Worm (Caenorhabditis elegans): ENCODE measurements around the gene F16B4.7.

Gene F16B4.7

ce11 chrV:1585411-1585810, at the start of gene F16B4.7:
F16B4.7 (plus strand) TSS chrV:1585711.
- TF ChIP-seq flt-1 (GFP tag; IDR thresholded peaks at IDR 0.05): no peak
- no peak for TF ChIP-seq klf-2 (GFP tag; conservative IDR thresholded peaks at IDR 0.05)
- no peak for TF ChIP-seq ref-1 (GFP tag; conservative IDR thresholded peaks at IDR 0.05)
- no peak for TF ChIP-seq tab-1 (GFP tag; IDR thresholded peaks at IDR 0.05)
- TF ChIP-seq T22C8.4 (GFP tag; IDR thresholded peaks at IDR 0.05): no peak
- no peak for TF ChIP-seq cog-1 (tag; optimal IDR thresholded peaks at IDR 0.05)
- no peak for TF ChIP-seq ztf-29 (GFP tag; IDR thresholded peaks at IDR 0.05)

DNA sequence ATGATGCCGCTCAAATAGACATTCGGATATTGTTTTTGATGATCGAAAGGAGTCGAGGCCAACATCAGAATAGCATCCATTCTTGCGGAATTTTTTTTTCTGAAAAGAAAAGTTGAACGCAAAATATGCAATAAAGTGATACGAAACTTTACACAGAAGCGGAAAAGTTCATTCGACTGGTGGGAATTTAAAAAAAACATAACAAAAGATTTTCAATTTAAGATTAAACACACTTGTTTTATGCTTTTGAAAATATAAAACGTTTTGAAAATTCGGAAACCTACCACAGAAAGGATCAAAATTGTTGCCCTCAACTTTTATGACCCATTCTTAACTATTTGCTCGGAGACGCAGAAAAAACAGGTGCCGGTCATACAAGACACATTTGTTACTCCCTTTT, 48.5 kb upstream of the F16B4.7 start, which contains the start of gene K02H11.9:
TSS of gene K02H11.9 (minus strand) at position 101 of the 400 bp plus-strand sequence.
- TF ChIP-seq ztf-29 (GFP tag; IDR thresholded peaks at IDR 0.05) (no peak), med-1 (GFP tag; optimal IDR thresholded peaks at IDR 0.05; ENCODE audit: insufficient read depth) (no peak), T22C8.4 (GFP tag; IDR thresholded peaks at IDR 0.05) (no peak), klf-2 (GFP tag; conservative IDR thresholded peaks at IDR 0.05) (no peak), flt-1 (GFP tag; IDR thresholded peaks at IDR 0.05) (no peak), cog-1 (tag; optimal IDR thresholded peaks at IDR 0.05) (no peak), ztf-23 (GFP tag; IDR thresholded peaks at IDR 0.05) (no peak)

DNA sequence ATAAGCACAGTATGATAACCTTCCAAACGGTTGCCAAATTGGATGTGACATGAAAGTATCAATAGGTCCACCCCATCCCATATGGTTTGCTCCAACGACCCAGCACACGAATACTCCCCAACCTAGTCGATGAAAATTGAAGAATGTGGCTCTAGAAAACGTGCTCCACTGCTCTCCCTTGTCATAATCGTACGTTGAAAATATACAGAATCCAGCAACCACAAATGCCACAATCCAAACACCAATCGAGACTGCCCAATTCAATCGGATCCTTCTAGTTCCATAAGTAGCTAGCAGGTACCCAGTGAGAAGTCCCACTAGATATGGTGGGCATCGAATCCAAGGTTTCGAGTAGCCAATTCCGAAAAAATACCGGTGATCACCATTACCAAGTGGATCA, 46.7 kb upstream of the F16B4.7 start:
- no peak for TF ChIP-seq ztf-29 (GFP tag; IDR thresholded peaks at IDR 0.05)
- no peak for TF ChIP-seq med-1 (GFP tag; optimal IDR thresholded peaks at IDR 0.05; ENCODE audit: insufficient read depth)
- no peak for TF ChIP-seq ref-1 (GFP tag; conservative IDR thresholded peaks at IDR 0.05)
- no peak for TF ChIP-seq flt-1 (GFP tag; IDR thresholded peaks at IDR 0.05)
- no peak for TF ChIP-seq tab-1 (GFP tag; IDR thresholded peaks at IDR 0.05)
- no peak for TF ChIP-seq ztf-23 (GFP tag; IDR thresholded peaks at IDR 0.05)
- no peak for TF ChIP-seq T22C8.4 (GFP tag; IDR thresholded peaks at IDR 0.05)
- TF ChIP-seq klf-2 (GFP tag; conservative IDR thresholded peaks at IDR 0.05): no peak
- TF ChIP-seq cog-1 (tag; optimal IDR thresholded peaks at IDR 0.05): no peak

DNA sequence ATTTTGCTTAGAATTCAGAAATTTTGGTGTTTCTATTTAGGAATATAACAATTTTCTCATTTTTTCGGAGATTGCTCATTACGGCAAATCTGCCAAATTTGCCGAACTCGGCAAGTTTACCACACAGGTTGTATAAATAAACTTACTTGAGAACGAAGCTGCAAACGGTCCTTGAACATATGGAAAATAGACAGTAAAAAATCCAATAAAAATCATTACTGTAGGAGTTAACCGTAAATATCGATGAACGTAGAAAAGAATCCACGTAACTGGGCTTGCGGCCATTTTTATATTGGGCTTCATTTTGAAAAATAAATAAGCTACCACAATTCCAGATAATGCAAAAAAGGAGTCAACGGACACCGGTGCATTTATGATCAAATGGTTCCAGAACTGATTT, 45.3 kb upstream of the F16B4.7 start:
- TF ChIP-seq ref-1 (GFP tag; conservative IDR thresholded peaks at IDR 0.05) (no peak), ztf-23 (GFP tag; IDR thresholded peaks at IDR 0.05) (no peak), cog-1 (tag; optimal IDR thresholded peaks at IDR 0.05) (no peak), flt-1 (GFP tag; IDR thresholded peaks at IDR 0.05) (no peak), T22C8.4 (GFP tag; IDR thresholded peaks at IDR 0.05) (no peak), tab-1 (GFP tag; IDR thresholded peaks at IDR 0.05) (no peak)

DNA sequence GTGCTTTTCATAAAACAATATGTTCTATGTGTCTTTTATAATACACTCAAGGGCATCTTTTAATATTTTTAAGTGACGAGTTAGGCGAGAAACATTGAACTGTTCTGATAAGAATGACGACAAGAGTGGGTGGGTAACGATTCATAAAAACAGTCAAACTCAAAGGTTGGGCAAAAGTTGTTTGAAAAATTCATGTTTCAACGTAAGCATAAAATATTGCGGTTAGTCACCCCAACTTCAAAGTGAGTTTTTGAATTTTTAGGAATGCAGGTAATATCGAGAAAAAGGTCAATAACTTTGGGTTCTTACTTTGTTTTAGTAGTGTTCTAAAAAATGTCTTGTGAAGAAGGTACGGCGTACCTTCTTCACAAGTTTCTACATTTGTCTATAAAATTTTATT, 43.7 kb upstream of the F16B4.7 start, which contains the start of gene oac-31:
TSS of gene oac-31 (minus strand) at position 101 of the 400 bp plus-strand sequence.
- TF ChIP-seq cog-1 (tag; optimal IDR thresholded peaks at IDR 0.05) (no peak), ztf-29 (GFP tag; IDR thresholded peaks at IDR 0.05) (no peak), ref-1 (GFP tag; conservative IDR thresholded peaks at IDR 0.05) (no peak), med-1 (GFP tag; optimal IDR thresholded peaks at IDR 0.05; ENCODE audit: insufficient read depth) (no peak), ztf-23 (GFP tag; IDR thresholded peaks at IDR 0.05) (no peak)

ce11 chrV:1545694-1546093, 39.8 kb upstream of the F16B4.7 start, which contains the start of gene oac-32:
oac-32 (minus strand) TSS chrV:1545783.
- no peak for TF ChIP-seq cog-1 (tag; optimal IDR thresholded peaks at IDR 0.05)
- no peak for TF ChIP-seq med-1 (GFP tag; optimal IDR thresholded peaks at IDR 0.05; ENCODE audit: insufficient read depth)
- no peak for TF ChIP-seq ztf-23 (GFP tag; IDR thresholded peaks at IDR 0.05)
- TF ChIP-seq ztf-29 (GFP tag; IDR thresholded peaks at IDR 0.05): no peak
- TF ChIP-seq flt-1 (GFP tag; IDR thresholded peaks at IDR 0.05): no peak
- TF ChIP-seq klf-2 (GFP tag; conservative IDR thresholded peaks at IDR 0.05): no peak
- TF ChIP-seq T22C8.4 (GFP tag; IDR thresholded peaks at IDR 0.05): no peak

DNA sequence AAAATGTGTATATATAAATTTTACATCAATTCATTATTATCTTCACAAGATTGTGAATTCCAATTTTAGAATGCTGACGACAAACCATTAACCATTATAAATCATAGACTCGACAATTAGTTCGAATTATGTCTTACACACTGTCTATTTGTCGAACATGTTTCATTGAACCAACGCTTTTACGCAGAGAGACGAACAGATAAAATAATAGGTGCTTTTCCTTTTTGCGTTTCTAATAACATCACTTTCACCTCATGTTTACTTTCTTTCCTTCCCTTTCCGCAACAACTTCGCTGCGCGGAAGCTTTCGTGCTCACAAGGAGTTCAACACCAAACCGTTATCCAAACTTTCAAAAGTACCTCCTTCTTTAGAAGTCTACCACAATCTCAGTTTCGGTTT, 37.7 kb upstream of the F16B4.7 start, which contains the start of gene F52F10.2:
TSS of gene F52F10.2 (plus strand) at position 301 of the 400 bp plus-strand sequence.
- TF ChIP-seq ztf-23 (GFP tag; IDR thresholded peaks at IDR 0.05) (no peak), cog-1 (tag; optimal IDR thresholded peaks at IDR 0.05) (no peak), ztf-29 (GFP tag; IDR thresholded peaks at IDR 0.05) (no peak), med-1 (GFP tag; optimal IDR thresholded peaks at IDR 0.05; ENCODE audit: insufficient read depth) (no peak), ref-1 (GFP tag; conservative IDR thresholded peaks at IDR 0.05) (no peak), flt-1 (GFP tag; IDR thresholded peaks at IDR 0.05) (no peak), T22C8.4 (GFP tag; IDR thresholded peaks at IDR 0.05) (no peak), klf-2 (GFP tag; conservative IDR thresholded peaks at IDR 0.05) (no peak), tab-1 (GFP tag; IDR thresholded peaks at IDR 0.05) (no peak)

DNA sequence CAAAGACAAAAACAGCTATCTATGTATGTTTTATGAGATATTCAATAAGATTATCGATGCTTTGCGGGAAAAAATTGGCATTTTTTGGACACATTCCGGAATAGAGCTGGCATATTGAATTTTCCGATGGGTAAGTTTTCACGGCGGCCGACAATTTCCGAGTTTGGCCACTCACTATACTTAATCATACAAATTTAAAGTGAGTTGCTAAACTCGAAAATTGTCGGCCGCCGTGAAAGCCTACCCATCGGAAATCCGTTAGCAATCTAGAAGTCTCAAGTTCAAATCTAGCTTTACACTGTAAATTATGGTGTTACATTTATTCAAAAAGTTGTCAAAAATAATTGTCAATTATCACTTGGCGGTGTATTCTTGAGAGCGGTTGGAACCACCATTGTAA, 34.8 kb upstream of the F16B4.7 start:
- TF ChIP-seq cog-1 (tag; optimal IDR thresholded peaks at IDR 0.05): no peak

ce11 chrV:1551143-1551542, 34.4 kb upstream of the F16B4.7 start:
- no peak for TF ChIP-seq tab-1 (GFP tag; IDR thresholded peaks at IDR 0.05)
- TF ChIP-seq T22C8.4 (GFP tag; IDR thresholded peaks at IDR 0.05): no peak
- TF ChIP-seq ztf-29 (GFP tag; IDR thresholded peaks at IDR 0.05): no peak

DNA sequence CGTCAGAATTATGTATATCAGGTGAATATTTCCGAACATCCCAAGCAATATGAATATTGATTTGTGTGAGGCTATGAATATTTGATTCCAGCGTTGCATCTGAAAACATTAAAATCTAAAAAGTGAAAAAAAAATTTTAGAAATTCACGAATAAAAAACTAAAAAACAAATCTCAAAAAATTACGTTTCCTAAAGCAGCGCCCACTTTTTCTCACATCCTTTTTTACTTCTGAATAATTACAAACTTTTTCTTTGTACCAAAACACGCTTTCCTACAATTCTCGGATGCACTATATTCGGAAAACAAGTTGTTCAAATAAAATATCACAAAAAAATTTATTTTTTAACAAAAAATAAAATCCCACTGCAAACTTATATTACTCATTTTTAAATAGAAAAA, 32.5 kb upstream of the F16B4.7 start, which contains the start of gene srsx-8:
TSS of gene srsx-8 (minus strand) at position 101 of the 400 bp plus-strand sequence.
- no peak for TF ChIP-seq ztf-23 (GFP tag; IDR thresholded peaks at IDR 0.05)
- TF ChIP-seq cog-1 (tag; optimal IDR thresholded peaks at IDR 0.05): no peak
- no peak for TF ChIP-seq med-1 (GFP tag; optimal IDR thresholded peaks at IDR 0.05; ENCODE audit: insufficient read depth)
- TF ChIP-seq ztf-29 (GFP tag; IDR thresholded peaks at IDR 0.05): no peak
- TF ChIP-seq ref-1 (GFP tag; conservative IDR thresholded peaks at IDR 0.05): no peak
- TF ChIP-seq flt-1 (GFP tag; IDR thresholded peaks at IDR 0.05): no peak
- TF ChIP-seq klf-2 (GFP tag; conservative IDR thresholded peaks at IDR 0.05): no peak
- no peak for TF ChIP-seq T22C8.4 (GFP tag; IDR thresholded peaks at IDR 0.05)
- no peak for TF ChIP-seq tab-1 (GFP tag; IDR thresholded peaks at IDR 0.05)

ce11 chrV:1555072-1555471, 30.4 kb upstream of the F16B4.7 start:
- no peak for TF ChIP-seq flt-1 (GFP tag; IDR thresholded peaks at IDR 0.05)
- no peak for TF ChIP-seq ztf-23 (GFP tag; IDR thresholded peaks at IDR 0.05)
- no peak for TF ChIP-seq cog-1 (tag; optimal IDR thresholded peaks at IDR 0.05)
- TF ChIP-seq klf-2 (GFP tag; conservative IDR thresholded peaks at IDR 0.05): no peak
- no peak for TF ChIP-seq T22C8.4 (GFP tag; IDR thresholded peaks at IDR 0.05)
- TF ChIP-seq ref-1 (GFP tag; conservative IDR thresholded peaks at IDR 0.05): no peak
- TF ChIP-seq med-1 (GFP tag; optimal IDR thresholded peaks at IDR 0.05; ENCODE audit: insufficient read depth): no peak
